Worm (Caenorhabditis elegans): ENCODE data around the gene H18N23.2.
A peak's percentile ranks its signal among the peaks of the same experiment; 100 is the strongest.
"Not testable (repeated sequence)": the region's sequence is repeated elsewhere in the genome, so short reads cannot be mapped to it uniquely, and the experiment has no call there.

Gene H18N23.2

ce11 chrX:17613024-17613423 is 27.6 kb downstream of the H18N23.2 start:
- TF ChIP-seq W03F9.2 (tag; optimal IDR thresholded peaks at IDR 0.05), result no peak

- TF ChIP-seq him-1 (tag; optimal IDR thresholded peaks at IDR 0.05), result no peak
- peak; percentile 32 for TF ChIP-seq dao-5 (tag; optimal IDR thresholded peaks at IDR 0.05)
- no peak for TF ChIP-seq W03F9.2 (tag; optimal IDR thresholded peaks at IDR 0.05)
These were observed 29.5 kb downstream of the H18N23.2 start for ce11 chrX:17611180-17611579.

ce11 chrX:17610406-17610981 is 30.2 kb downstream of the H18N23.2 start:
- TF ChIP-seq W03F9.2 (tag; optimal IDR thresholded peaks at IDR 0.05) (peak; percentile 5), dao-5 (tag; optimal IDR thresholded peaks at IDR 0.05) (no peak), him-1 (tag; optimal IDR thresholded peaks at IDR 0.05) (peak; percentile 13)

- no peak for TF ChIP-seq W03F9.2 (tag; optimal IDR thresholded peaks at IDR 0.05)
- no peak for TF ChIP-seq dao-5 (tag; optimal IDR thresholded peaks at IDR 0.05)
- no peak for TF ChIP-seq him-1 (tag; optimal IDR thresholded peaks at IDR 0.05)
These were observed 30.7 kb downstream of the H18N23.2 start, which contains the start of gene C16H3.3 for ce11 chrX:17609948-17610347. TSS of gene C16H3.3 (minus strand) at chrX:17610048.

ce11 chrX:17601345-17601744 is 39.3 kb downstream of the H18N23.2 start:
- TF ChIP-seq W03F9.2 (tag; optimal IDR thresholded peaks at IDR 0.05) (no peak), dao-5 (tag; optimal IDR thresholded peaks at IDR 0.05) (no peak), him-1 (tag; optimal IDR thresholded peaks at IDR 0.05) (no peak)

- TF ChIP-seq him-1 (tag; optimal IDR thresholded peaks at IDR 0.05) (no peak), dao-5 (tag; optimal IDR thresholded peaks at IDR 0.05) (no peak), W03F9.2 (tag; optimal IDR thresholded peaks at IDR 0.05) (no peak)
These were observed 40.5 kb downstream of the H18N23.2 start, which contains the start of gene lec-9 for ce11 chrX:17600139-17600538. TSS of gene lec-9 (plus strand) at chrX:17600487.

ce11 chrX:17598712-17599111 is 42.0 kb downstream of the H18N23.2 start:
- no peak for TF ChIP-seq W03F9.2 (tag; optimal IDR thresholded peaks at IDR 0.05)
- TF ChIP-seq him-1 (tag; optimal IDR thresholded peaks at IDR 0.05), result no peak
- TF ChIP-seq dao-5 (tag; optimal IDR thresholded peaks at IDR 0.05), result no peak

ce11 chrX:17579779-17580178 is 60.9 kb downstream of the H18N23.2 start, which contains the start of gene frpr-7:
TSS of gene frpr-7 (minus strand) at chrX:17579879.
- TF ChIP-seq him-1 (tag; optimal IDR thresholded peaks at IDR 0.05) (no peak), dao-5 (tag; optimal IDR thresholded peaks at IDR 0.05) (no peak), W03F9.2 (tag; optimal IDR thresholded peaks at IDR 0.05) (no peak)

- TF ChIP-seq dao-5, him-1, W03F9.2 (tag; optimal IDR thresholded peaks at IDR 0.05): not testable (repeated sequence)
These were observed 61.7 kb downstream of the H18N23.2 start, which contains the start of gene F39B3.3 for ce11 chrX:17579011-17579410. TSS of gene F39B3.3 (minus strand) at chrX:17579111.

All from whole organism, L4/young adult.